Worm (Caenorhabditis elegans) whole organism, late embryonic: ENCODE results near the gene C07A4.2.

Experiments
- F13H6.1 ChIP-seq: sonication (generic microtip); optimal IDR thresholded peaks from 2 replicates; lab custom pipeline; 2016; ENCODE audit warnings: missing genetic modification characterization, missing compliant biosample characterization
- K02D7.2 ChIP-seq: sonication (generic microtip); optimal IDR thresholded peaks from 2 replicates; lab custom pipeline; 2017; ENCODE audit warnings: mild to moderate bottlenecking, missing genetic modification characterization, missing compliant biosample characterization
- K09A11.1 ChIP-seq: sonication (generic microtip); optimal IDR thresholded peaks from 2 replicates; lab custom pipeline; 2017; ENCODE audit warnings: antibody characterized with exemption, mild to moderate bottlenecking, missing genetic modification characterization, missing compliant biosample characterization; ENCODE audit not compliant: insufficient read depth
- T23F11.4 ChIP-seq: fragments of 200-800 bp; sonication (Bioruptor generic); optimal IDR thresholded peaks from 2 replicates; lab custom pipeline; 2018; ENCODE audit warnings: mild to moderate bottlenecking, missing genetic modification characterization, missing compliant biosample characterization
- ahr-1 ChIP-seq: sonication (generic microtip); optimal IDR thresholded peaks from 2 replicates; lab custom pipeline; 2016; ENCODE audit warnings: missing genetic modification characterization, missing compliant biosample characterization
- ceh-14 ChIP-seq: sonication (generic microtip); optimal IDR thresholded peaks from 2 replicates; lab custom pipeline; 2016; ENCODE audit warnings: missing genotype, missing genetic modification characterization, missing compliant biosample characterization
- ceh-18 ChIP-seq: sonication (generic microtip); optimal IDR thresholded peaks from 2 replicates; lab custom pipeline; 2016; ENCODE audit warnings: missing genetic modification characterization, missing compliant biosample characterization
- ceh-19 ChIP-seq: fragments of 200-800 bp; sonication (Bioruptor generic); optimal IDR thresholded peaks from 2 replicates; lab custom pipeline; 2018; ENCODE audit warnings: mild to moderate bottlenecking, missing genetic modification characterization, missing compliant biosample characterization
- ceh-2 ChIP-seq: sonication (generic microtip); optimal IDR thresholded peaks from 2 replicates; lab custom pipeline; 2016; ENCODE audit warnings: missing genotype, missing genetic modification characterization, missing compliant biosample characterization
- ceh-24 ChIP-seq: sonication (generic microtip); optimal IDR thresholded peaks from 2 replicates; lab custom pipeline; 2016; ENCODE audit warnings: mild to moderate bottlenecking, missing genetic modification characterization, missing compliant biosample characterization
- ceh-30 ChIP-seq: fragments of 150-350 bp; optimal IDR thresholded peaks from 2 replicates; lab custom pipeline; 2014; ENCODE audit warnings: missing biosample characterization, missing genetic modification characterization
- ceh-31 ChIP-seq: sonication (generic microtip); optimal IDR thresholded peaks from 2 replicates; lab custom pipeline; 2016; ENCODE audit warnings: missing genetic modification characterization, missing compliant biosample characterization
- ceh-34 ChIP-seq: sonication (generic microtip); optimal IDR thresholded peaks from 2 replicates; lab custom pipeline; 2016; ENCODE audit warnings: mild to moderate bottlenecking, missing genetic modification characterization, missing compliant biosample characterization
- ceh-45 ChIP-seq: fragments of 200-800 bp; sonication (Bioruptor generic); IDR thresholded peaks from 2 replicates; pipeline ENCODE4 v1.3.6; 2022; ENCODE audit warnings: missing genetic modification reagents, missing genetic modification characterization, missing compliant biosample characterization
- ceh-48 ChIP-seq: sonication (generic microtip); optimal IDR thresholded peaks from 2 replicates; lab custom pipeline; 2016; ENCODE audit warnings: missing genetic modification characterization, inconsistent platforms, missing compliant biosample characterization
- ceh-6 ChIP-seq: fragments of 200-800 bp; sonication (Bioruptor generic); optimal IDR thresholded peaks from 2 replicates; lab custom pipeline; 2018; ENCODE audit warnings: mild to moderate bottlenecking, missing genetic modification characterization, missing compliant biosample characterization
- ceh-9 ChIP-seq: sonication (generic microtip); optimal IDR thresholded peaks from 2 replicates; lab custom pipeline; 2016; ENCODE audit warnings: mild to moderate bottlenecking, missing genetic modification characterization, inconsistent platforms, missing compliant biosample characterization
- dmd-4 ChIP-seq: sonication (generic microtip); optimal IDR thresholded peaks from 2 replicates; lab custom pipeline; 2016; ENCODE audit warnings: borderline replicate concordance, missing genetic modification characterization, missing compliant biosample characterization
- dve-1 ChIP-seq: sonication (generic microtip); optimal IDR thresholded peaks from 2 replicates; lab custom pipeline; 2017; ENCODE audit warnings: antibody characterized with exemption, mild to moderate bottlenecking, missing genetic modification characterization, missing compliant biosample characterization
- elt-2 ChIP-seq: sonication (generic microtip); optimal IDR thresholded peaks from 2 replicates; lab custom pipeline; 2016; ENCODE audit warnings: missing genetic modification reagents, missing genetic modification characterization, missing compliant biosample characterization
- elt-4 ChIP-seq: sonication (generic microtip); optimal IDR thresholded peaks from 2 replicates; lab custom pipeline; 2016; ENCODE audit warnings: missing genetic modification characterization, missing compliant biosample characterization
- eyg-1 ChIP-seq: sonication (generic microtip); optimal IDR thresholded peaks from 2 replicates; lab custom pipeline; 2016; ENCODE audit warnings: missing genotype, missing genetic modification characterization, missing compliant biosample characterization
- fax-1 ChIP-seq: sonication (generic microtip); optimal IDR thresholded peaks from 2 replicates; lab custom pipeline; 2016; ENCODE audit warnings: missing genotype, missing genetic modification characterization, missing compliant biosample characterization
- fkh-10 ChIP-seq: fragments of 150-350 bp; optimal IDR thresholded peaks from 2 replicates; lab custom pipeline; 2014; ENCODE audit warnings: missing biosample characterization, missing genetic modification reagents, missing genetic modification characterization
- gmeb-2 ChIP-seq: sonication (generic microtip); optimal IDR thresholded peaks from 2 replicates; lab custom pipeline; 2016; ENCODE audit warnings: missing genetic modification characterization, inconsistent platforms, missing compliant biosample characterization
- hlh-13 ChIP-seq: fragments of 200-800 bp; sonication (Bioruptor generic); optimal IDR thresholded peaks from 2 replicates; lab custom pipeline; 2018; ENCODE audit warnings: mild to moderate bottlenecking, missing genetic modification characterization, missing compliant biosample characterization
- hlh-15 ChIP-seq: sonication (generic microtip); optimal IDR thresholded peaks from 2 replicates; lab custom pipeline; 2016; ENCODE audit warnings: missing genetic modification characterization, missing compliant biosample characterization
- hlh-30 ChIP-seq: sonication (generic microtip); optimal IDR thresholded peaks from 2 replicates; lab custom pipeline; 2017; ENCODE audit warnings: antibody characterized with exemption, missing genetic modification characterization, missing compliant biosample characterization; ENCODE audit not compliant: insufficient read depth
- hlh-6 ChIP-seq: sonication (generic microtip); optimal IDR thresholded peaks from 2 replicates; lab custom pipeline; 2016; ENCODE audit warnings: missing genotype, missing genetic modification characterization, missing compliant biosample characterization
- hlh-8 ChIP-seq: sonication (generic microtip); optimal IDR thresholded peaks from 2 replicates; lab custom pipeline; 2016; ENCODE audit warnings: missing genotype, missing genetic modification characterization, missing compliant biosample characterization
- lim-6 ChIP-seq: sonication (generic microtip); optimal IDR thresholded peaks from 2 replicates; lab custom pipeline; 2016; ENCODE audit warnings: missing genetic modification characterization, missing compliant biosample characterization
- madf-2 ChIP-seq: sonication (generic microtip); optimal IDR thresholded peaks from 2 replicates; lab custom pipeline; 2017; ENCODE audit warnings: missing genetic modification characterization, missing compliant biosample characterization
- mec-3 ChIP-seq: sonication (generic microtip); optimal IDR thresholded peaks from 2 replicates; lab custom pipeline; 2016; ENCODE audit warnings: borderline replicate concordance, missing genetic modification characterization, missing compliant biosample characterization
- nhr-232 ChIP-seq: sonication (generic microtip); optimal IDR thresholded peaks from 2 replicates; lab custom pipeline; 2016; ENCODE audit warnings: missing genetic modification characterization, missing compliant biosample characterization
- npax-4 ChIP-seq: sonication (generic microtip); optimal IDR thresholded peaks from 2 replicates; lab custom pipeline; 2016; ENCODE audit warnings: missing genetic modification characterization, missing compliant biosample characterization
- odd-2 ChIP-seq: sonication (generic microtip); optimal IDR thresholded peaks from 2 replicates; lab custom pipeline; 2017; ENCODE audit warnings: antibody characterized with exemption, mild to moderate bottlenecking, missing genetic modification characterization, missing compliant biosample characterization
- pha-2 ChIP-seq: sonication (generic microtip); optimal IDR thresholded peaks from 2 replicates; lab custom pipeline; 2017; ENCODE audit warnings: mild to moderate bottlenecking, missing genetic modification characterization, missing compliant biosample characterization
- pha-4 ChIP-seq: fragments of 150-350 bp; optimal IDR thresholded peaks from 2 replicates; lab custom pipeline; 2018; ENCODE audit warnings: missing biosample characterization, missing genetic modification reagents, missing genetic modification characterization
- pqm-1 ChIP-seq: sonication (generic microtip); optimal IDR thresholded peaks from 2 replicates; lab custom pipeline; 2016; ENCODE audit warnings: missing genetic modification characterization, missing compliant biosample characterization
- pros-1 ChIP-seq: fragments of 150-350 bp; optimal IDR thresholded peaks from 2 replicates; lab custom pipeline; 2014; ENCODE audit warnings: missing biosample characterization, missing genetic modification reagents, missing genetic modification characterization
- ref-2 ChIP-seq: sonication (generic microtip); optimal IDR thresholded peaks from 2 replicates; lab custom pipeline; 2016; ENCODE audit warnings: missing genetic modification characterization, missing compliant biosample characterization
- rnt-1 ChIP-seq: sonication (generic microtip); optimal IDR thresholded peaks from 2 replicates; lab custom pipeline; 2016; ENCODE audit warnings: missing genetic modification characterization, missing compliant biosample characterization
- sox-2 ChIP-seq: fragments of 200-800 bp; sonication (Bioruptor generic); IDR thresholded peaks from 2 replicates; pipeline ENCODE4 v1.3.6; 2022; ENCODE audit warnings: missing genetic modification reagents, missing genetic modification characterization, missing compliant biosample characterization
- sox-4 ChIP-seq: sonication (generic microtip); optimal IDR thresholded peaks from 2 replicates; lab custom pipeline; 2017; ENCODE audit warnings: mild to moderate bottlenecking, missing genetic modification characterization, inconsistent platforms, missing compliant biosample characterization
- syd-9 ChIP-seq: sonication (generic microtip); optimal IDR thresholded peaks from 2 replicates; lab custom pipeline; 2016; ENCODE audit warnings: mild to moderate bottlenecking, missing genetic modification characterization, moderate library complexity, missing compliant biosample characterization
- tbx-7 ChIP-seq: sonication (generic microtip); optimal IDR thresholded peaks from 2 replicates; lab custom pipeline; 2016; ENCODE audit warnings: missing genotype, missing genetic modification characterization, missing compliant biosample characterization
- ttx-3 ChIP-seq: sonication (generic microtip); optimal IDR thresholded peaks from 2 replicates; lab custom pipeline; 2016; ENCODE audit warnings: missing genetic modification reagents, missing genetic modification characterization, missing compliant biosample characterization
- unc-3 ChIP-seq, 2 experiments: fragments of 200-800 bp in 1 of 2; sonication (Bioruptor generic) in 1 of 2; sonication (generic microtip) in 1 of 2; conservative IDR thresholded peaks in 1 of 2; optimal IDR thresholded peaks in 1 of 2; 2 replicates each; pipeline versions ENCODE4 v1.3.6 to Lab custom; 2016 to 2022; ENCODE audit warnings: missing compliant biosample characterization in 2 of 2, missing genetic modification characterization in 2 of 2, missing genetic modification reagents in 1 of 2
- unc-42 ChIP-seq: sonication (generic microtip); optimal IDR thresholded peaks from 2 replicates; lab custom pipeline; 2016; ENCODE audit warnings: missing genotype, missing genetic modification characterization, missing compliant biosample characterization
- ztf-16 ChIP-seq: sonication (generic microtip); optimal IDR thresholded peaks from 2 replicates; lab custom pipeline; 2017; ENCODE audit warnings: missing genetic modification characterization, missing compliant biosample characterization

C07A4.2 gene

ce11 chrX:10197204-10197756 is 25.3 kb downstream of the C07A4.2 start, which contains the start of gene nucb-1 (continued):
- TF ChIP-seq rnt-1 (tag; lab: Kevin White, UChicago) (no peak), F13H6.1 (tag; lab: Kevin White, UChicago) (no peak), sox-2 (no peak), ceh-34 (tag; lab: Kevin White, UChicago) (peak; percentile 89), lim-6 (tag; lab: Kevin White, UChicago) (no peak), ceh-30 (tag; lab: Kevin White, UChicago) (no peak), ceh-45 (GFP tag; lab: Robert Waterston, UW) (no peak), ref-2 (no peak), ceh-48 (no peak), elt-2 (tag; lab: Kevin White, UChicago) (no peak), hlh-30 (peak; percentile 27), unc-3 (GFP tag; conservative IDR thresholded peaks at IDR 0.05; lab: Robert Waterston, UW) (no peak), unc-3 (tag; optimal IDR thresholded peaks at IDR 0.05; lab: Kevin White, UChicago) (no peak), pha-4 (tag; lab: Kevin White, UChicago) (no peak), fax-1 (tag; lab: Kevin White, UChicago) (no peak), T23F11.4 (GFP tag; lab: Kevin White, UChicago) (no peak), ceh-24 (no peak), eyg-1 (tag; lab: Kevin White, UChicago) (no peak), ceh-14 (tag; lab: Kevin White, UChicago) (no peak), ceh-18 (no peak), ztf-16 (tag; lab: Kevin White, UChicago) (no peak), K02D7.2 (tag; lab: Kevin White, UChicago) (no peak), pha-2 (no peak), ceh-9 (no peak), hlh-13 (GFP tag; lab: Kevin White, UChicago) (no peak), hlh-6 (no peak), dmd-4 (tag; lab: Kevin White, UChicago) (no peak), ceh-2 (tag; lab: Kevin White, UChicago) (no peak), unc-42 (tag; lab: Kevin White, UChicago) (peak; percentile 26), pqm-1 (tag; lab: Kevin White, UChicago) (no peak), ceh-6 (no peak), npax-4 (tag; lab: Kevin White, UChicago) (no peak), hlh-15 (tag; lab: Kevin White, UChicago) (no peak), fkh-10 (no peak), ceh-31 (no peak), odd-2 (tag; lab: Kevin White, UChicago) (no peak), dve-1 (peak; percentile 63), nhr-232 (tag; lab: Kevin White, UChicago) (no peak), madf-2 (tag; lab: Kevin White, UChicago) (peak; percentile 39), ttx-3 (tag; lab: Kevin White, UChicago) (no peak), mec-3 (tag; lab: Kevin White, UChicago) (no peak), ceh-19 (GFP tag; lab: Kevin White, UChicago) (no peak), K09A11.1 (tag; lab: Kevin White, UChicago) (no peak), ahr-1 (tag; lab: Kevin White, UChicago) (no peak), syd-9 (tag; lab: Kevin White, UChicago) (no peak), sox-4 (tag; lab: Kevin White, UChicago) (no peak), hlh-8 (peak; percentile 10), pros-1 (tag; lab: Kevin White, UChicago) (no peak), gmeb-2 (no peak), elt-4 (tag; lab: Kevin White, UChicago) (no peak), tbx-7 (tag; lab: Kevin White, UChicago) (no peak)
